Fruit fly (Drosophila melanogaster): ENCODE data around the gene CG31678.

The CG31678 gene

DNA sequence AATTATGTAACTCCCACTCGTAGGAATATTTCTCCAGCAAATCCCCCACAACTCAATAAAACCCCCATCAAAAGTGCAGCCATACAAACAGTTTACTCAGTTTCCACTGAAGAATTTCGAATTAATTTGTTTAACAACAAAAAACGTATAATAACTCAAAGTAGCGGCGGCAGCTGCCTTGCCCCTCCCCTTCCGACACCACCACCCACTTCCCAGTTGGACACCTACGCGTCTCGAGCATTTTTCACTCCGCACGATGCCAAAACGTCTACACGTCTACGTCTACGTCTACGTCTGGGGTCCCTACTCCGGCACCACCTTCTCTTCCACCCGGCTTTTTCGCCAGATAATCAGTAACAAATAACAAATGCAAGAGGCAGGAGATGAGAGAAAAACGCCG lies 4.5 kb downstream of the CG31678 start:
- TF ChIP-seq sr (GFP tag; IDR thresholded peaks at IDR 0.05): peak; percentile 97
- peak in 1 of 2 experiments; percentile 51 for TF ChIP-seq Pdp1 (GFP tag; optimal IDR thresholded peaks at IDR 0.05)
- TF ChIP-seq Rfx (GFP tag; IDR thresholded peaks at IDR 0.05): no peak
- TF ChIP-seq crol (GFP tag; IDR thresholded peaks at IDR 0.05): peak; percentile 55
- TF ChIP-seq Stat92E (GFP tag; optimal IDR thresholded peaks at IDR 0.05): no peak
- TF ChIP-seq z (GFP tag; IDR thresholded peaks at IDR 0.05): 0 out of 3 replicates have a peak, but pooled peaks have one; percentile 51

- peak; percentile 3 for TF ChIP-seq sens (GFP tag)
- no peak for TF ChIP-seq CG8944 (GFP tag; optimal IDR thresholded peaks at IDR 0.05)
Observed at dm6 chr2L:20664428-20664827, 11.3 kb downstream of the CG31678 start.

DNA sequence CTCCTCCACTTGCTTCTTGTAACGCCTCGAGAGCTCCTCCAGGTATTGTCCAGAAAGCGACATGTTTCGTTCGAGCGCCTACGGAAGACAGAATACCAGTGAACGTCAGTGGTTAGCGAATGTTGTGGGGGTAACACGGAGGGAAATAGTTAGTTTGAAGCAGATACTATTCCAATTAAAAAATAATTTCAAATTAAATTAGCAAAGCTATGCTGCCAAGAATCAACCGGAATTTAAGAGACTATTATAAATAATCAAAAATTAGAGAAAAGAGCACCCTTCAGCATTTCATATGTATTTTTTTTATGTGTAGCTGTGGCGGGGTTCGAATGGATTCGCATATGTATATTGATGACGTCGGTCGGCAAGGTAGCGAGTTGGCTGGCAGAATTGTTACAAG lies 14.7 kb downstream of the CG31678 start:
- no peak for TF ChIP-seq knrl (GFP tag; IDR thresholded peaks at IDR 0.05; ENCODE audit: partially characterized antibody)
- TF ChIP-seq Med (GFP tag): peak; percentile 55
- no peak for TF ChIP-seq prd (optimal IDR thresholded peaks at IDR 0.05)
- peak; percentile 24; the same call in 1 of the 3 replicates for TF ChIP-seq prd (GFP tag; IDR thresholded peaks at IDR 0.05)
- peak; percentile 19; the same call in 1 of the 2 replicates for TF ChIP-seq Xrp1 (GFP tag; IDR thresholded peaks at IDR 0.05)
- TF ChIP-seq Rx (GFP tag; IDR thresholded peaks at IDR 0.05): no peak
- 0 out of 2 replicates have a peak, but pooled peaks have one; percentile 14 for TF ChIP-seq Ada2b (GFP tag; IDR thresholded peaks at IDR 0.05)
- TF ChIP-seq sens (GFP tag): peak; percentile 72
- peak; percentile 23; the same call in 1 of the 3 replicates for TF ChIP-seq row (GFP tag; IDR thresholded peaks at IDR 0.05)
- no peak for TF ChIP-seq CG31441 (GFP tag; IDR thresholded peaks at IDR 0.05)
- TF ChIP-seq Drgx (GFP tag; IDR thresholded peaks at IDR 0.05): 0 out of 2 replicates have a peak, but pooled peaks have one; percentile 12
- no peak for TF ChIP-seq maf-S (GFP tag; optimal IDR thresholded peaks at IDR 0.05)
- TF ChIP-seq Rfx (GFP tag; IDR thresholded peaks at IDR 0.05): peak; percentile 25; the same call in 1 of the 2 replicates
- TF ChIP-seq slbo (GFP tag; IDR thresholded peaks at IDR 0.05): 0 out of 2 replicates have a peak, but pooled peaks have one; percentile 37

DNA sequence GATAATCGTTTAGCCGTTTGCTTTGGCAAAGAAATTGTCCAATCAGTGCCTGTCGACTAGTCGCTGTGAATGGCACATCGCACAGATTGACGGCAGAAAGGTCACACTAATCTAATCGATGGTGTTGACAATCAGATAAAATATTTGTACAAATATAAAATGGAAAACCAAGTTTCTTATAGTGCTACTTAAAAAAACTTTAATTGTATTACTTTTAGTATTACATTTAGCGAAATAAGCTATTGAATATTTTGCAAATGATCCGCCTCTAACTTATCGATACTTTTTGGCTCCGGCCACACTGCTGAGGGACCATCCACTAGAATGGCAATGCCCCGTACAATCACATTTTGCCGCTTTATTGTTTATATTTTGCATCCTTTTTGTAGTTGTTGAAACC lies 19.6 kb downstream of the CG31678 start, which contains the start of the genes brun and CG2614:
Gene brun, minus strand, starts transcription at position 69 of the 400 bp plus-strand sequence.
Gene CG2614, plus strand, starts transcription at position 317 of the 400 bp plus-strand sequence.
- TF ChIP-seq eve (GFP tag; optimal IDR thresholded peaks at IDR 0.05): no peak
- TF ChIP-seq CG12104 (GFP tag; optimal IDR thresholded peaks at IDR 0.05): peak; percentile 56
- TF ChIP-seq Hr3 (GFP tag; optimal IDR thresholded peaks at IDR 0.05): peak; percentile 70
- 0 out of 3 replicates have a peak, but pooled peaks have one; percentile 46 for TF ChIP-seq CG11695 (GFP tag; IDR thresholded peaks at IDR 0.05)
- TF ChIP-seq NC2α (GFP tag; optimal IDR thresholded peaks at IDR 0.05): peak; percentile 14
- no peak for TF ChIP-seq dimm (GFP tag; IDR thresholded peaks at IDR 0.05)
- peak; percentile 83 for TF ChIP-seq hbn (GFP tag; IDR thresholded peaks at IDR 0.05; ENCODE audit: partially characterized antibody)
- peak; percentile 63 for TF ChIP-seq grau (tag; optimal IDR thresholded peaks at IDR 0.05)
- no peak for TF ChIP-seq abd-A (tag; optimal IDR thresholded peaks at IDR 0.05)
- TF ChIP-seq ro (GFP tag; IDR thresholded peaks at IDR 0.05): peak; percentile 41; the same call in 1 of the 2 replicates
- peak; percentile 32 for TF ChIP-seq Sry-β (GFP tag; optimal IDR thresholded peaks at IDR 0.05)
- peak; percentile 81; the same call in 2 of the 3 replicates for TF ChIP-seq CG14860 (GFP tag; IDR thresholded peaks at IDR 0.05; ENCODE audit: partially characterized antibody)
- peak; percentile 73 for TF ChIP-seq Side (GFP tag; optimal IDR thresholded peaks at IDR 0.05)
- peak; percentile 18 for TF ChIP-seq CG12744 (GFP tag; optimal IDR thresholded peaks at IDR 0.05)
- TF ChIP-seq Optix (GFP tag; IDR thresholded peaks at IDR 0.05): peak; percentile 55; the same call in 2 of the 3 replicates
- TF ChIP-seq pum (GFP tag; optimal IDR thresholded peaks at IDR 0.05): peak; percentile 76
- no peak for TF ChIP-seq CG17385 (GFP tag; optimal IDR thresholded peaks at IDR 0.05)
- TF ChIP-seq tx (GFP tag; optimal IDR thresholded peaks at IDR 0.05): peak; percentile 61
- no peak for TF ChIP-seq CG7745 (tag; optimal IDR thresholded peaks at IDR 0.05)
- TF ChIP-seq hth (optimal IDR thresholded peaks at IDR 0.05): no peak
- TF ChIP-seq Nf-YB (GFP tag; optimal IDR thresholded peaks at IDR 0.05): peak; percentile 69
- TF ChIP-seq Camta (GFP tag; optimal IDR thresholded peaks at IDR 0.05): peak; percentile 68
- peak; percentile 13 for TF ChIP-seq CG11398 (GFP tag; optimal IDR thresholded peaks at IDR 0.05)
- TF ChIP-seq CG9215 (GFP tag; IDR thresholded peaks at IDR 0.05): peak; percentile 97
- TF ChIP-seq Ets65A (GFP tag): peak; percentile 97
- no peak for TF ChIP-seq Lpt (GFP tag; optimal IDR thresholded peaks at IDR 0.05)
- peak; percentile 88 for TF ChIP-seq Max (GFP tag; optimal IDR thresholded peaks at IDR 0.05)
- peak; percentile 37; the same call in 1 of the 2 replicates for TF ChIP-seq CG1024 (GFP tag; IDR thresholded peaks at IDR 0.05)

Data from whole organism, embryonic.